Fruit fly (Drosophila melanogaster): ENCODE results near the gene CG44040.
A peak's percentile ranks its signal among the peaks of the same experiment; 100 is the strongest.

CG44040 gene

DNA sequence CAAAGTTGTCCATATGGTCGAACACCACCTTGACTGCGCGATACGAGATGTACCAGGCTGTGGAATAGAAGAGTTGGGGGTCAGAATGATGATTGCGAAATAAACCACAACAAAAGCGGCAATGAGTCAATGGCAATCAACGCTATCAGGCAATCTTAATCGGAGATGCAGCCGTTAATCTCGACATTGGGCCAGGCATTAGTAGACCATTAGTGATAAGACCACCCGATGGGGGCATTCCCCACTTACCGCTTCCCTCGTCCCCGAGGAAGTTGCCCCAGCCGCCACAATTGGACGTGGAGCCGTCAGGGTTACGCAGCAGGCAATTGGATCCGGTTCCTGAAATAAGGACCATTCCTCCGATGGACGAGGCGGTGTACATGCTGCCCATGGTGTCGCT is 18.9 kb downstream of the CG44040 start:
- no peak for TF ChIP-seq CG1620 (GFP tag; optimal IDR thresholded peaks at IDR 0.05)
- no peak for TF ChIP-seq CG14711 (tag; optimal IDR thresholded peaks at IDR 0.05)
- no peak for TF ChIP-seq Crg-1 (GFP tag; optimal IDR thresholded peaks at IDR 0.05)
- no peak for TF ChIP-seq kay (GFP tag; ENCODE audit: borderline replicate concordance)
- TF ChIP-seq CG5204 (GFP tag; optimal IDR thresholded peaks at IDR 0.05) = no peak
- TF ChIP-seq toe (GFP tag; optimal IDR thresholded peaks at IDR 0.05) = no peak
- TF ChIP-seq cic (GFP tag; optimal IDR thresholded peaks at IDR 0.05) = no peak
- no peak for TF ChIP-seq tj (GFP tag; optimal IDR thresholded peaks at IDR 0.05)

DNA sequence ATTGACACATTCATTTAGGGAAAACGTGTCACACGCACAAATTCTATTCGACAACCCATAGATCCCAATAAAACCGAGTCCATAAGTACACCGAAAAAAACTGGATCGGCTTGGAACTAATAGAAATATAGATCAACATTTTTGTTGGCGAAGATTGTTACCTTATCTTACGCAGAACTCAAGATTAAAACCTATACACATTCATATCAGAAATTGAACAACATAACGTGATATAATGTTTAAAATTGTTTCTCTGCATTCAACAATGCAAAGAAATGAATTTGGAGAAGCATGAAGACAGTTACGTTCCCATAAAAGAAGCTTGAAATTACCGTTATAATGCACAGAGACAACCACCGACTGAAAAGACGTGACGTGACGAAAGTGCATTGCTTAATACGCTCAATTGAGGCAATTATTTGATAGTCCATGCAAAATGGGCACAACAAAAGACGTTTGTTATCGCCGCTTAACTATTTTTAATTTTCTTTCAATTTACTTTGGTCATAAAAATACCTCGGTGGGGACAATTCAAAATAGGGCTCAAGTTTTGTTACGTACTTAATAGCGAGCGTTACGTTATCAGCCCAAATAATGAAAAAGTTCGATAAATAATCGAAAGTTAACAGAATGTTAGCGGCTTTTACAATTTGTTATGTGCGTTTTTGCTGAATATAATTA is 20.0 kb downstream of the CG44040 start, which contains the start of gene SerRS-m:
SerRS-m (plus strand) TSS at position 616 of the 681 bp plus-strand sequence.
- peak; percentile 1 for TF ChIP-seq CG11617 (GFP tag; optimal IDR thresholded peaks at IDR 0.05)
- no peak for TF ChIP-seq pad (GFP tag; optimal IDR thresholded peaks at IDR 0.05)
- no peak for TF ChIP-seq cic (GFP tag; optimal IDR thresholded peaks at IDR 0.05)
- TF ChIP-seq tj (GFP tag; optimal IDR thresholded peaks at IDR 0.05) = no peak
- peak; percentile 43 for TF ChIP-seq ovo (GFP tag; optimal IDR thresholded peaks at IDR 0.05)
- TF ChIP-seq cnc (optimal IDR thresholded peaks at IDR 0.05) = no peak
- TF ChIP-seq CG7045 (GFP tag; optimal IDR thresholded peaks at IDR 0.05) = no peak
- TF ChIP-seq Clk (GFP tag; optimal IDR thresholded peaks at IDR 0.05) = no peak
- no peak for TF ChIP-seq CG7101 (tag; optimal IDR thresholded peaks at IDR 0.05)
- peak; percentile 5 for TF ChIP-seq bab1 (GFP tag; optimal IDR thresholded peaks at IDR 0.05)
- TF ChIP-seq Crg-1 (GFP tag; optimal IDR thresholded peaks at IDR 0.05) = no peak

DNA sequence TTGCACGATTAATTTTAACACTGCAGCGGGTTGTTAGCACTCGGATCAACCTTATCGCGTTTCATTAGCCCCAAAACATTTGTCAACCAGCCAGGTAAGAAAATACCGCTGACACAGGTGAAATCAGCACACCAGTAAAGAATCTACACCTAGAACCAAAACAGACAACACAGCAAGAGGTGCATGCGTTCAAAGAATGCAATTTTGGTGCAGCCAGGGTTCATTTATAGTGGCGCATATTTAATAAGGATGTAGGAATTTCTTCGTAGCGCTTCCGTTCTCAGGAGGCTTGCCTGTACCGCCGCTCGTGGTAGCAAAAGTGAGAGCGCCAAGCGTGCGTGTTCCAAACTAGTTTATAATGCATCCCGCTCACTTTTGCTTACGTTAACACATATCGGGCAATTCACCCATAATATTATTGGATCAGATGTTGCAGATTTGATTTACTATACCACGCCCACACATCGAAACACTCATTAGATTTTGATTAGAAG is 22.3 kb downstream of the CG44040 start:
- TF ChIP-seq CG7045 (GFP tag; optimal IDR thresholded peaks at IDR 0.05) (peak; percentile 3), CG12768 (GFP tag; optimal IDR thresholded peaks at IDR 0.05) (peak; percentile 0), CG14711 (tag; optimal IDR thresholded peaks at IDR 0.05) (no peak), tj (GFP tag; optimal IDR thresholded peaks at IDR 0.05) (peak; percentile 94)

DNA sequence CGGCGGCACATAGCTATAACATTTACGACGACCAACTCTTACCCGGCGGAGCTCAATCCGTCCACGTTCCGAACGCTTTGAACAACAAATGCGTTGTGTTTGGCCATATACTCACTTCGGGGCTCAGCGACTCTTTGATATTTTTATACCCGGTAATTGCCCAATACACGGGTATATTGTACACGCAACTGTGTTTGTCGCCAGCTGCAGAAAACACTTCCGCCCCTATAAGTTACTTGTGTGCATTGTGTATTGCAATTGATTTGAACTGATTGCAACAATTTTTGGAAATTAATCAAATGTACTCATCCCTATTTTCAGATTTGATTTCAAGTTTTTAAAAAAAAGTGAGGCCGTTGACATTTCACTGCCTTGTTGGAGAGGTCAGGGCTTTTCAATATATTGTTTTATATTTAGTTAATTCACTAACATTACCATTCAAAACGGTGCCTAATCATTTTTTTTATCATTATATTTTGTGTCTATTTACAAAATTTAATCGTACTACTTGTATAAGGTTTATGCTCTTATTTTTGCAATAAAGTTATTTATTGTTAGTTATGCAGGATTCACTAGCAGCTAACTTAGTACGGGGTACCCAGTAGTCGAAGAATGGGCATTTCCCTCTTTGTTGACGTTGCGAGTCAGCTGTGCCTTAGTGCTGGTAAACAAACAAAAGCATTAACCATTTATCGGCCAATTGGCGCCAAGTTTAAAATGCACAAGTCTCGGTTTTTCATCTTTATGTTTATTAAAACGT is 22.9 kb downstream of the CG44040 start, which contains the start of gene Nagk:
Nagk (minus strand) TSS at position 331 of the 760 bp plus-strand sequence.
- peak; percentile 51 for TF ChIP-seq Clk (GFP tag; optimal IDR thresholded peaks at IDR 0.05)
- TF ChIP-seq Crg-1 (GFP tag; optimal IDR thresholded peaks at IDR 0.05) = peak; percentile 78
- TF ChIP-seq bab1 (GFP tag; optimal IDR thresholded peaks at IDR 0.05) = peak; percentile 1
- peak; percentile 86 for TF ChIP-seq CG11617 (GFP tag; optimal IDR thresholded peaks at IDR 0.05)
- TF ChIP-seq CG12768 (GFP tag; optimal IDR thresholded peaks at IDR 0.05) = peak; percentile 35
- peak; percentile 58 for TF ChIP-seq CG7101 (tag; optimal IDR thresholded peaks at IDR 0.05)
- peak; percentile 58 for TF ChIP-seq cic (GFP tag; optimal IDR thresholded peaks at IDR 0.05)
- TF ChIP-seq CG1620 (GFP tag; optimal IDR thresholded peaks at IDR 0.05) = peak; percentile 64
- peak; percentile 68 for TF ChIP-seq pad (GFP tag; optimal IDR thresholded peaks at IDR 0.05)
- peak; percentile 24 for TF ChIP-seq CG33017 (tag; optimal IDR thresholded peaks at IDR 0.05)
- no peak for TF ChIP-seq tj (GFP tag; optimal IDR thresholded peaks at IDR 0.05)
- peak; percentile 90 for TF ChIP-seq toe (GFP tag; optimal IDR thresholded peaks at IDR 0.05)
- TF ChIP-seq Mnt (GFP tag; optimal IDR thresholded peaks at IDR 0.05) = peak; percentile 82
- TF ChIP-seq CG7045 (GFP tag; optimal IDR thresholded peaks at IDR 0.05) = peak; percentile 67
- TF ChIP-seq kay (GFP tag; ENCODE audit: borderline replicate concordance) = no peak
- TF ChIP-seq CG5204 (GFP tag; optimal IDR thresholded peaks at IDR 0.05) = no peak
- no peak for TF ChIP-seq Hr96 (GFP tag; optimal IDR thresholded peaks at IDR 0.05)
- peak; percentile 38 for TF ChIP-seq ovo (GFP tag; optimal IDR thresholded peaks at IDR 0.05)
- peak; percentile 44 for TF ChIP-seq CG14711 (tag; optimal IDR thresholded peaks at IDR 0.05)
- no peak for TF ChIP-seq cnc (optimal IDR thresholded peaks at IDR 0.05)

DNA sequence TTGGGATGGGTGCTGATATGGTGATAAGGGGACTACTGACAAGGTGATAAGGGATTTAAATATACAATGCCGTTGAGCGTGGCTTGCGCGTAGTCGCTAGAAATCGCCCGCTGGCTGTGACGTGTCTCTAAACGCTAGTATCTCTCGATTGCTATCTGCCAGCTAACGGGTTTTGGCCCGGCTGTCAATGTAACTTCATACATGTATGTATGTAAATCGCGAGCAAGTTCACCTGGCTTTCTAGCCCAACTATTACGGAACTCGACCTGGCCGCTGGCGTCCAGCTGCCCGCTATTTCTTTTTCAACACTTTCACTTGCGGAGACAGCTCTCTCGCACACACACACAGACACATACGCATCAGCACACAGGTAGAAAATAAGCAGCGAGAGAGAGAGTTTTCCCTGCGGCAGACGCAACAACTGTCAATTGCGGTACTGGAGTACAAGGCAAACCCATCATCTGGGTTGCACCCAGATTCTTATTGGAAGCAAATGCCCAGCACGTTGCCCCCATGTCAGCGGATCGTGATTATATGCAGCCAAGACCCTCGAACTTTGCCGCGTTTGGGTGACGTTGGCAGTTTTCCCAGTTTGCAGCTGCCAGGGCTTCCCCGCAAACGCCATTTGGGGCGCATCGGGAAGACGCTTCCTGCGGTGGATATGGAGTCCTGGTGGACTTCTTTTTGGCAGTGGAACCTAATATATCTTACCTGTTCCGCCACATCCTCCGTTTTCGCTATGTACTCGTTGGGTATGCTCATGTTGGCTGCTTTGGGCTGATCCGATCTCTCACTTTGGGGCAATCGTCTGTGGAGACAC is 25.2 kb downstream of the CG44040 start:
- TF ChIP-seq tj (GFP tag; optimal IDR thresholded peaks at IDR 0.05) = peak; percentile 21
- TF ChIP-seq CG14711 (tag; optimal IDR thresholded peaks at IDR 0.05) = no peak
- peak; percentile 10 for TF ChIP-seq ovo (GFP tag; optimal IDR thresholded peaks at IDR 0.05)
- TF ChIP-seq CG11617 (GFP tag; optimal IDR thresholded peaks at IDR 0.05) = no peak
- TF ChIP-seq bab1 (GFP tag; optimal IDR thresholded peaks at IDR 0.05) = no peak
- no peak for TF ChIP-seq kay (GFP tag; ENCODE audit: borderline replicate concordance)
- TF ChIP-seq Clk (GFP tag; optimal IDR thresholded peaks at IDR 0.05) = no peak
- TF ChIP-seq cic (GFP tag; optimal IDR thresholded peaks at IDR 0.05) = no peak
- peak; percentile 60 to 77 for TF ChIP-seq cnc (optimal IDR thresholded peaks at IDR 0.05)
- no peak for TF ChIP-seq toe (GFP tag; optimal IDR thresholded peaks at IDR 0.05)
- no peak for TF ChIP-seq Crg-1 (GFP tag; optimal IDR thresholded peaks at IDR 0.05)
- TF ChIP-seq Mnt (GFP tag; optimal IDR thresholded peaks at IDR 0.05) = no peak
- no peak for TF ChIP-seq CG7101 (tag; optimal IDR thresholded peaks at IDR 0.05)
- no peak for TF ChIP-seq Hr96 (GFP tag; optimal IDR thresholded peaks at IDR 0.05)

Data from whole organism, adult.